Worm (Caenorhabditis elegans) whole organism, L4 larva: ENCODE measurements around the gene F18E9.1.

Experiments used
- F10B5.3 ChIP-seq: sonication (generic microtip); optimal IDR thresholded peaks from 2 replicates; lab custom pipeline; 2016; ENCODE audit warnings: mild to moderate bottlenecking, missing genetic modification characterization, missing compliant biosample characterization
- F44E2.7 ChIP-seq: fragments of 200-800 bp; sonication (Bioruptor generic); IDR thresholded peaks from 2 replicates; pipeline ENCODE4 v2.1.2; 2022; ENCODE audit warnings: missing genetic modification characterization, missing compliant biosample characterization
- T26A8.4 ChIP-seq: fragments of 200-800 bp; sonication (Bioruptor generic); IDR thresholded peaks from 2 replicates; pipeline ENCODE4 v1.3.6; 2022; ENCODE audit warnings: missing genetic modification characterization, missing compliant biosample characterization
- Y48G9A.11 ChIP-seq: fragments of 200-800 bp; sonication (Bioruptor generic); IDR thresholded peaks from 2 replicates; pipeline ENCODE4 v1.3.6; 2022; ENCODE audit warnings: missing genetic modification reagents, missing genetic modification characterization, missing compliant biosample characterization
- Y75B8A.6 ChIP-seq: fragments of 200-800 bp; sonication (Bioruptor generic); IDR thresholded peaks from 2 replicates; pipeline ENCODE4 v1.3.6; 2022; ENCODE audit warnings: missing genetic modification reagents, missing genetic modification characterization, missing compliant biosample characterization
- ZK337.2 ChIP-seq: fragments of 200-800 bp; sonication (Bioruptor generic); IDR thresholded peaks from 2 replicates; pipeline ENCODE4 v1.3.6; 2022; ENCODE audit warnings: missing genetic modification reagents, missing genetic modification characterization, missing compliant biosample characterization
- ZK546.5 ChIP-seq, 2 experiments: sonication (generic microtip); optimal IDR thresholded peaks; 2 replicates each; lab custom pipeline; 2017; ENCODE audit warnings: missing biosample characterization in 2 of 2, missing genetic modification characterization in 2 of 2
- aha-1 ChIP-seq: fragments of 150-350 bp; peaks from one replicate; lab custom pipeline; 2014; ENCODE audit warnings: missing biosample characterization, missing genetic modification characterization
- arid-1 ChIP-seq: fragments of 200-800 bp; sonication (Bioruptor generic); conservative IDR thresholded peaks from 2 replicates; pipeline ENCODE4 v1.3.6; 2022; ENCODE audit warnings: missing genetic modification reagents, missing genetic modification characterization, missing compliant biosample characterization
- attf-4 ChIP-seq: sonication (generic microtip); optimal IDR thresholded peaks from 3 replicates; lab custom pipeline; 2017; ENCODE audit warnings: missing biosample characterization, missing genetic modification characterization
- ceh-28 ChIP-seq: fragments of 150-350 bp; optimal IDR thresholded peaks from 2 replicates; lab custom pipeline; 2014; ENCODE audit warnings: missing biosample characterization, missing genetic modification reagents, missing genetic modification characterization
- ceh-44 ChIP-seq: fragments of 200-800 bp; sonication (Bioruptor generic); IDR thresholded peaks from 2 replicates; pipeline ENCODE4 v1.3.6; 2022; ENCODE audit warnings: missing genetic modification reagents, missing genetic modification characterization, missing compliant biosample characterization
- ceh-62 ChIP-seq: sonication (generic microtip); optimal IDR thresholded peaks from 2 replicates; lab custom pipeline; 2017; ENCODE audit warnings: missing biosample characterization, missing genetic modification characterization
- ceh-82 ChIP-seq: sonication (generic microtip); optimal IDR thresholded peaks from 2 replicates; lab custom pipeline; 2017; ENCODE audit warnings: missing biosample characterization, missing genetic modification characterization
- ctbp-1 ChIP-seq: fragments of 200-800 bp; sonication (Bioruptor generic); IDR thresholded peaks from 2 replicates; pipeline ENCODE4 v1.3.6; 2022; ENCODE audit warnings: missing genetic modification reagents, missing genetic modification characterization, missing compliant biosample characterization
- daf-19 ChIP-seq: fragments of 200-800 bp; sonication (Bioruptor generic); conservative IDR thresholded peaks from 2 replicates; pipeline ENCODE4 v1.3.6; 2022; ENCODE audit warnings: missing genetic modification characterization, missing compliant biosample characterization
- dve-1 ChIP-seq: sonication (generic microtip); optimal IDR thresholded peaks from 2 replicates; lab custom pipeline; 2017; ENCODE audit warnings: antibody characterized with exemption, mild to moderate bottlenecking, missing genetic modification characterization, missing compliant biosample characterization; ENCODE audit not compliant: insufficient read depth
- fkh-10 ChIP-seq: fragments of 150-350 bp; optimal IDR thresholded peaks from 2 replicates; lab custom pipeline; 2014; ENCODE audit warnings: missing biosample characterization, missing genetic modification reagents, missing genetic modification characterization
- fos-1 ChIP-seq: fragments of 150-350 bp; optimal IDR thresholded peaks from 2 replicates; lab custom pipeline; 2014; ENCODE audit warnings: missing biosample characterization, missing genetic modification characterization
- gei-8 ChIP-seq: fragments of 200-800 bp; sonication (Bioruptor generic); optimal IDR thresholded peaks from 2 replicates; lab custom pipeline; 2018; ENCODE audit warnings: mild to moderate bottlenecking, missing genetic modification characterization, missing compliant biosample characterization
- hif-1 ChIP-seq, 2 experiments: sonication (generic microtip); optimal IDR thresholded peaks; 2 replicates each; lab custom pipeline; 2016 to 2017; ENCODE audit warnings: missing compliant biosample characterization in 2 of 2, missing genetic modification characterization in 2 of 2, missing genetic modification reagents in 2 of 2, missing genotype in 2 of 2, mild to moderate bottlenecking in 1 of 2
- hlh-11 ChIP-seq: fragments of 200-800 bp; sonication (Bioruptor generic); optimal IDR thresholded peaks from 2 replicates; lab custom pipeline; 2018; ENCODE audit warnings: mild to moderate bottlenecking, missing genetic modification characterization, missing compliant biosample characterization
- hlh-30 ChIP-seq: sonication (generic microtip); optimal IDR thresholded peaks from 2 replicates; lab custom pipeline; 2017; ENCODE audit warnings: antibody characterized with exemption, mild to moderate bottlenecking, missing genetic modification characterization, missing compliant biosample characterization; ENCODE audit not compliant: insufficient read depth
- hmg-1.1 ChIP-seq: fragments of 200-800 bp; sonication (Bioruptor generic); IDR thresholded peaks from 2 replicates; pipeline ENCODE4 v1.3.6; 2022; ENCODE audit warnings: missing genetic modification reagents, missing genetic modification characterization, missing compliant biosample characterization
- lim-7 ChIP-seq: fragments of 200-800 bp; sonication (Bioruptor generic); IDR thresholded peaks from 2 replicates; pipeline ENCODE4 v1.3.6; 2022; ENCODE audit warnings: missing genetic modification characterization, missing compliant biosample characterization
- lin-1 ChIP-seq: fragments of 200-800 bp; sonication (Bioruptor generic); IDR thresholded peaks from 2 replicates; pipeline ENCODE4 v1.3.6; 2022; ENCODE audit warnings: missing genetic modification reagents, missing genetic modification characterization, missing compliant biosample characterization
- lin-29 ChIP-seq: fragments of 200-800 bp; sonication (Bioruptor generic); IDR thresholded peaks from 2 replicates; pipeline ENCODE4 v1.3.6; 2022; ENCODE audit warnings: missing genetic modification reagents, missing genetic modification characterization, missing compliant biosample characterization
- lin-39 ChIP-seq: fragments of 150-350 bp; optimal IDR thresholded peaks from 2 replicates; lab custom pipeline; 2014; ENCODE audit warnings: missing biosample characterization, missing genetic modification reagents, missing genetic modification characterization
- lsy-2 ChIP-seq, 2 experiments: fragments of 150-350 bp in 1 of 2; sonication (generic microtip) in 1 of 2; optimal IDR thresholded peaks; 2 replicates each; lab custom pipeline; 2014 to 2017; ENCODE audit warnings: missing biosample characterization in 2 of 2, missing genetic modification characterization in 2 of 2
- madf-5 ChIP-seq, 2 experiments: fragments of 200-800 bp; sonication (Bioruptor generic); IDR thresholded peaks; 2 replicates each; pipeline ENCODE4 v1.3.6; 2022; ENCODE audit warnings: missing compliant biosample characterization in 2 of 2, missing genetic modification characterization in 2 of 2
- mdl-1 ChIP-seq, 2 experiments: fragments of 150-350 bp in 1 of 2; sonication (generic microtip) in 1 of 2; optimal IDR thresholded peaks; 2 replicates each; lab custom pipeline; 2014 to 2017; ENCODE audit warnings: missing biosample characterization in 2 of 2, missing genetic modification characterization in 2 of 2
- mdt-29 ChIP-seq: fragments of 200-800 bp; sonication (Bioruptor generic); IDR thresholded peaks from 2 replicates; pipeline ENCODE4 v1.3.6; 2022; ENCODE audit warnings: missing genetic modification reagents, missing genetic modification characterization, missing compliant biosample characterization
- mxl-3 ChIP-seq: fragments of 200-800 bp; sonication (Bioruptor generic); optimal IDR thresholded peaks from 2 replicates; lab custom pipeline; 2018; ENCODE audit warnings: mild to moderate bottlenecking, missing genetic modification characterization, missing compliant biosample characterization
- nhr-10 ChIP-seq: fragments of 150-350 bp; optimal IDR thresholded peaks from 2 replicates; lab custom pipeline; 2014; ENCODE audit warnings: missing biosample characterization, missing genetic modification characterization
- nhr-102 ChIP-seq: sonication (generic microtip); optimal IDR thresholded peaks from 2 replicates; lab custom pipeline; 2016; ENCODE audit warnings: mild to moderate bottlenecking, missing genetic modification characterization, moderate library complexity, missing compliant biosample characterization
- nhr-111 ChIP-seq: fragments of 200-800 bp; sonication (Bioruptor generic); optimal IDR thresholded peaks from 2 replicates; lab custom pipeline; 2018; ENCODE audit warnings: mild to moderate bottlenecking, missing genetic modification characterization, missing compliant biosample characterization
- nhr-28 ChIP-seq: fragments of 150-350 bp; optimal IDR thresholded peaks from 2 replicates; lab custom pipeline; 2014; ENCODE audit warnings: missing biosample characterization, missing genetic modification characterization
- nhr-42 ChIP-seq: fragments of 200-800 bp; sonication (Bioruptor generic); IDR thresholded peaks from 2 replicates; pipeline ENCODE4 v1.3.6; 2022; ENCODE audit warnings: missing genetic modification characterization, missing compliant biosample characterization
- nhr-48 ChIP-seq: sonication (generic microtip); optimal IDR thresholded peaks from 2 replicates; lab custom pipeline; 2016; ENCODE audit warnings: mild to moderate bottlenecking, missing genetic modification characterization, missing compliant biosample characterization
- nhr-77 ChIP-seq: fragments of 150-350 bp; optimal IDR thresholded peaks from 2 replicates; lab custom pipeline; 2014; ENCODE audit warnings: missing biosample characterization, missing genetic modification characterization
- pqm-1 ChIP-seq: sonication (generic microtip); optimal IDR thresholded peaks from 2 replicates; lab custom pipeline; 2017; ENCODE audit warnings: missing biosample characterization, missing genetic modification characterization
- rbr-2 ChIP-seq: sonication (generic microtip); optimal IDR thresholded peaks from 2 replicates; lab custom pipeline; 2016; ENCODE audit warnings: missing genotype, missing genetic modification characterization, missing compliant biosample characterization
- set-16 ChIP-seq: fragments of 200-800 bp; sonication (Bioruptor generic); IDR thresholded peaks from 2 replicates; pipeline ENCODE4 v1.3.6; 2022; ENCODE audit warnings: missing genetic modification reagents, missing genetic modification characterization, missing compliant biosample characterization
- skn-1 ChIP-seq: fragments of 150-350 bp; optimal IDR thresholded peaks from 2 replicates; lab custom pipeline; 2014; ENCODE audit warnings: missing biosample characterization, missing genetic modification characterization
- snpc-1.2 ChIP-seq: fragments of 200-800 bp; sonication (Bioruptor generic); IDR thresholded peaks from 2 replicates; pipeline ENCODE4 v1.3.6; 2022; ENCODE audit warnings: missing genetic modification reagents, missing genetic modification characterization, missing compliant biosample characterization
- snpc-4 ChIP-seq: fragments of 150-350 bp; optimal IDR thresholded peaks from 2 replicates; lab custom pipeline; 2014; ENCODE audit warnings: missing biosample characterization, missing genetic modification characterization
- tag-97 ChIP-seq: fragments of 200-800 bp; sonication (Bioruptor generic); IDR thresholded peaks from 2 replicates; pipeline ENCODE4 v1.3.6; 2022; ENCODE audit warnings: missing genetic modification characterization, missing compliant biosample characterization
- unc-62 ChIP-seq, 3 experiments: fragments of 150-350 bp in 1 of 3; sonication (generic microtip); optimal IDR thresholded peaks in 2 of 3; peaks in 1 of 3; 1 replicate in 1 of 3; 2 replicates in 2 of 3; lab custom pipeline; 2014 to 2017; ENCODE audit warnings: missing biosample characterization in 3 of 3, missing genetic modification characterization in 3 of 3, missing genetic modification reagents in 3 of 3, missing genotype in 1 of 3
- zag-1 ChIP-seq: fragments of 150-350 bp; optimal IDR thresholded peaks from 2 replicates; lab custom pipeline; 2014; ENCODE audit warnings: missing biosample characterization, missing genetic modification characterization

Gene F18E9.1

DNA sequence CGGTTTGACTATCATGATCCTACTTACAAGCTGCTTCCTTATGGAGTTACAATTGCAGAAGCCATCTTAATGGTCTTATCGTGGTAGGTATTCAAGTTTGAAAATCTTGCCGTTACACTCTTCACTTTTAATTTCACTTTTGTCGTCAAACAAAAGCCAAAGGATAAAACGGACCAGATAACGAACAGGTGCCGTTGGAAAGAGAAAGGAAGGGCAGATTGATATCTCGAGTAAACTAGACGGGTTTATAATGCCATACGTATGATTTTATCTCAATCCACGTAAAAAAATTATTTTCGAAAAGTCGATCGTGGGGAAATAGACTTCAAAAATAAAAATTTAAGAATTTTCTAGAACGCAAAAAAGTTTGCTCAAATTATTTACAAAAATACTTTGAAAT, 47.3 kb upstream of the F18E9.1 start:
- TF ChIP-seq hlh-11 (tag; lab: Kevin White, UChicago) (no peak), unc-62 (GFP tag; optimal IDR thresholded peaks at IDR 0.05 in 1 of 2; lab: Kevin White, UChicago) (peak in 1 of 2 experiments; percentile 87), unc-62 (tag; optimal IDR thresholded peaks at IDR 0.05; lab: Kevin White, UChicago) (no peak)

DNA sequence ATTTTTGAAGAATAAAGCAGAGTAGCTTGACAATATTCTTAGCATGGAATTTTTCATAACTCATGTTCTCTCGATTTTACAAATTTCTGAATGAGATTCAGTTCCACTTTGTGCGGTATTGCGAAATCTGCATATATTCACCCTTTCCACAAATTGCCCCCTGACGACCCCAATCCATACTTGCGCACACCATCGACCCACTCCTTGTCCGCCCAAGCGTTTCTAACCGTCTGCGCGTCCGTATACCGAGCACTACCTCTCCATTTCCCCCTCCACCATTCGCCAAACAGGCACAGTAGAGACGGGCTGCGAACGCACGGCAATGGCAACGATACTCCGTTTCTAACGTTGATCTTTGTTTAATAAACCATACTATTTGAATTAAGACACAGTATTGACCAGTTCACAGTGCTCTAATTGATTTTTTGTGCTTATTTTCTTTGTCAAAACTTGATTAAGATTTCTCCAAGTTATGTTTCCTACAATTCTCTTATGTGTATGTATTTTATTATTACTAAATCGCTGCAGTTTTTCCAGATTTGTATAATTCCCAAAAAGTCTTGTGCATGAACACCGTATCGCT, 44.6 kb upstream of the F18E9.1 start, which contains the start of gene utx-1:
TSS of gene utx-1 (plus strand) at position 533 of the 583 bp plus-strand sequence.
- TF ChIP-seq hif-1 (tag; optimal IDR thresholded peaks at IDR 0.05; lab: Kevin White, UChicago) (peak in 1 of 2 experiments; percentile 21), ceh-62 (tag; lab: Kevin White, UChicago) (no peak), dve-1 (tag; lab: Kevin White, UChicago) (peak; percentile 10), zag-1 (tag; lab: Kevin White, UChicago) (no peak), hlh-30 (tag; lab: Kevin White, UChicago) (peak; percentile 30), attf-4 (tag; lab: Kevin White, UChicago) (no peak), fkh-10 (no peak), snpc-4 (tag; lab: Kevin White, UChicago) (no peak), ceh-28 (tag; lab: Kevin White, UChicago) (no peak), arid-1 (GFP tag; lab: Robert Waterston, UW) (no peak), F44E2.7 (GFP tag; lab: Robert Waterston, UW) (no peak), mdt-29 (GFP tag; lab: Robert Waterston, UW) (no peak), nhr-77 (no peak), aha-1 (tag; lab: Kevin White, UChicago) (peak; percentile 77), T26A8.4 (GFP tag; lab: Robert Waterston, UW) (no peak), nhr-28 (tag; lab: Kevin White, UChicago) (no peak), Y48G9A.11 (GFP tag; lab: Robert Waterston, UW) (no peak), snpc-1.2 (GFP tag; lab: Robert Waterston, UW) (no peak), ceh-44 (GFP tag; lab: Robert Waterston, UW) (no peak), tag-97 (GFP tag; lab: Robert Waterston, UW) (no peak), nhr-42 (GFP tag; lab: Robert Waterston, UW) (no peak), lin-29 (GFP tag; lab: Robert Waterston, UW) (peak; percentile 17; the same call in 1 of the 2 replicates), ZK546.5 (tag; optimal IDR thresholded peaks at IDR 0.05; lab: Kevin White, UChicago) (no peak), lin-39 (no peak), mxl-3 (peak; percentile 2), ceh-82 (tag; lab: Kevin White, UChicago) (no peak), nhr-111 (GFP tag; lab: Kevin White, UChicago) (no peak), skn-1 (tag; lab: Kevin White, UChicago) (no peak), hmg-1.1 (0 out of 2 replicates have a peak, but pooled peaks have one; percentile 42), ctbp-1 (no peak), rbr-2 (tag; lab: Kevin White, UChicago) (peak; percentile 55), nhr-48 (tag; lab: Kevin White, UChicago) (no peak), lsy-2 (tag; optimal IDR thresholded peaks at IDR 0.05; lab: Kevin White, UChicago) (peak in 1 of 2 experiments; percentile 10), Y75B8A.6 (GFP tag; lab: Robert Waterston, UW) (no peak), lim-7 (GFP tag; lab: Robert Waterston, UW) (no peak), fos-1 (tag; lab: Kevin White, UChicago) (no peak), ZK337.2 (GFP tag; lab: Robert Waterston, UW) (no peak), pqm-1 (tag; lab: Kevin White, UChicago) (no peak), lin-1 (GFP tag; lab: Robert Waterston, UW) (no peak), madf-5 (GFP tag; IDR thresholded peaks at IDR 0.05; lab: Robert Waterston, UW) (no peak), mdl-1 (tag; optimal IDR thresholded peaks at IDR 0.05; lab: Kevin White, UChicago) (peak in 1 of 2 experiments; percentile 31), set-16 (no peak), F10B5.3 (tag; lab: Kevin White, UChicago) (no peak), gei-8 (GFP tag; lab: Kevin White, UChicago) (no peak), daf-19 (GFP tag; lab: Robert Waterston, UW) (no peak), nhr-102 (tag; lab: Kevin White, UChicago) (peak; percentile 31), nhr-10 (tag; lab: Kevin White, UChicago) (no peak)
